Fruit fly (Drosophila melanogaster) whole organism, embryonic: ENCODE measurements around the gene Hasp.
A peak's percentile ranks its signal among the peaks of the same experiment; 100 is the strongest.

Experiments used
- Adf1 ChIP-seq: fragments of 200-800 bp; sonication (Bioruptor generic); IDR thresholded peaks from 2 replicates; pipeline ENCODE4 v1.3.6; 2022; ENCODE audit warnings: missing biosample characterization, missing genetic modification characterization
- CG10366 ChIP-seq: fragments of 200-800 bp; sonication (Bioruptor generic); IDR thresholded peaks from 2 replicates; pipeline ENCODE4 v1.3.6; 2022; ENCODE audit warnings: missing biosample characterization, missing genetic modification characterization
- CG10959 ChIP-seq: fragments of 200-800 bp; sonication (Bioruptor generic); IDR thresholded peaks from 2 replicates; pipeline ENCODE4 v1.3.6; 2022; ENCODE audit warnings: missing biosample characterization, missing genetic modification characterization
- CG11247 ChIP-seq: fragments of 200-800 bp; sonication (Bioruptor generic); IDR thresholded peaks from 2 replicates; pipeline ENCODE4 v1.3.6; 2022; ENCODE audit warnings: missing biosample characterization, missing genetic modification characterization
- CG12104 ChIP-seq: fragments of 200-800 bp; sonication (Bioruptor generic); optimal IDR thresholded peaks from 3 replicates; lab custom pipeline; 2016; ENCODE audit warnings: missing biosample characterization, missing genetic modification characterization
- CG30403 ChIP-seq: fragments of 200-800 bp; sonication (Bioruptor generic); optimal IDR thresholded peaks from 3 replicates; lab custom pipeline; 2016; ENCODE audit warnings: missing biosample characterization, missing genetic modification characterization
- CG31388 ChIP-seq: fragments of 200-800 bp; sonication (Bioruptor generic); optimal IDR thresholded peaks from 2 replicates; lab custom pipeline; 2016; ENCODE audit warnings: missing biosample characterization, missing genetic modification characterization
- CG31441 ChIP-seq: fragments of 200-800 bp; sonication (Bioruptor generic); IDR thresholded peaks from 2 replicates; pipeline ENCODE4 v1.3.6; 2022; ENCODE audit warnings: missing biosample characterization, missing genetic modification characterization
- CG34224 ChIP-seq: fragments of 200-800 bp; sonication (Bioruptor generic); IDR thresholded peaks from 3 replicates; pipeline ENCODE4 v1.3.6; 2022; ENCODE audit warnings: missing biosample characterization, missing genetic modification characterization; ENCODE audit not compliant: partially characterized antibody
- CG6765 ChIP-seq: fragments of 200-800 bp; sonication (Bioruptor generic); optimal IDR thresholded peaks from 3 replicates; lab custom pipeline; 2017; ENCODE audit warnings: missing biosample characterization, mild to moderate bottlenecking, missing genetic modification characterization
- CG7556 ChIP-seq: fragments of 200-800 bp; sonication (Bioruptor generic); optimal IDR thresholded peaks from 2 replicates; lab custom pipeline; 2017; ENCODE audit warnings: missing biosample characterization, mild to moderate bottlenecking, missing genetic modification characterization
- CG8089 ChIP-seq: fragments of 200-800 bp; sonication (Bioruptor generic); optimal IDR thresholded peaks from 3 replicates; lab custom pipeline; 2016; ENCODE audit warnings: missing biosample characterization, missing genetic modification characterization
- CG8281 ChIP-seq: fragments of 200-800 bp; sonication (Bioruptor generic); optimal IDR thresholded peaks from 2 replicates; lab custom pipeline; 2018; ENCODE audit warnings: missing biosample characterization, mild to moderate bottlenecking, missing genetic modification characterization, moderate library complexity
- CG8478 ChIP-seq: fragments of >200 bp; optimal IDR thresholded peaks from 2 replicates; lab custom pipeline; 2018
- CG9437 ChIP-seq: fragments of 200-800 bp; sonication (Bioruptor generic); optimal IDR thresholded peaks from 2 replicates; lab custom pipeline; 2018; ENCODE audit warnings: missing biosample characterization, mild to moderate bottlenecking, missing genetic modification characterization
- Fer2 ChIP-seq: fragments of 200-800 bp; sonication (Bioruptor generic); optimal IDR thresholded peaks from 2 replicates; lab custom pipeline; 2018; ENCODE audit warnings: missing biosample characterization, mild to moderate bottlenecking, missing genetic modification characterization, moderate library complexity
- Hr3 ChIP-seq: fragments of 200-800 bp; sonication (Bioruptor generic); optimal IDR thresholded peaks from 3 replicates; lab custom pipeline; 2016; ENCODE audit warnings: missing biosample characterization, missing genetic modification characterization
- Hr39 ChIP-seq: fragments of >200 bp; optimal IDR thresholded peaks from 2 replicates; lab custom pipeline; 2017
- NC2β ChIP-seq: fragments of 200-800 bp; sonication (Bioruptor generic); optimal IDR thresholded peaks from 2 replicates; lab custom pipeline; 2016; ENCODE audit warnings: missing biosample characterization, missing genetic modification characterization
- Nf-YB ChIP-seq: fragments of 200-800 bp; sonication (Bioruptor generic); optimal IDR thresholded peaks from 3 replicates; lab custom pipeline; 2019; ENCODE audit warnings: missing biosample characterization, mild to moderate bottlenecking, missing genetic modification characterization, moderate library complexity
- Oaz ChIP-seq: fragments of 200-800 bp; sonication (Bioruptor generic); IDR thresholded peaks from 2 replicates; pipeline ENCODE4 v1.3.6; 2022; ENCODE audit warnings: missing biosample characterization, missing genetic modification characterization
- Oli ChIP-seq: fragments of 200-800 bp; sonication (Bioruptor generic); optimal IDR thresholded peaks from 2 replicates; lab custom pipeline; 2018; ENCODE audit warnings: missing biosample characterization, mild to moderate bottlenecking, missing genetic modification characterization, moderate library complexity
- Optix ChIP-seq: fragments of 200-800 bp; sonication (Bioruptor generic); IDR thresholded peaks from 3 replicates; pipeline ENCODE4 v1.3.6; 2022; ENCODE audit warnings: missing biosample characterization, missing genetic modification characterization
- Ptx1 ChIP-seq: fragments of 200-800 bp; sonication (Bioruptor generic); IDR thresholded peaks from 2 replicates; pipeline ENCODE4 v1.3.6; 2022; ENCODE audit warnings: missing biosample characterization, missing genetic modification characterization
- Rfx ChIP-seq: fragments of 200-800 bp; sonication (Bioruptor generic); IDR thresholded peaks from 2 replicates; pipeline ENCODE4 v1.3.6; 2022; ENCODE audit warnings: missing biosample characterization, missing genetic modification characterization
- Scr ChIP-seq: fragments of 200-800 bp; sonication (Bioruptor generic); IDR thresholded peaks from 2 replicates; pipeline ENCODE4 v1.3.6; 2022; ENCODE audit warnings: missing biosample characterization, missing genetic modification characterization; ENCODE audit not compliant: partially characterized antibody
- Sox100B ChIP-seq: fragments of 200-800 bp; sonication (Bioruptor generic); optimal IDR thresholded peaks from 3 replicates; lab custom pipeline; 2018; ENCODE audit warnings: missing biosample characterization, mild to moderate bottlenecking, missing genetic modification characterization
- Tbp ChIP-seq: fragments of >200 bp; optimal IDR thresholded peaks from 2 replicates; lab custom pipeline; 2018; ENCODE audit warnings: missing biosample characterization, missing genetic modification characterization
- Trl ChIP-seq, 3 experiments: fragments of >200 bp in 2 of 3; fragments of 200-800 bp in 1 of 3; sonication (Bioruptor generic) in 1 of 3; optimal IDR thresholded peaks; 2 replicates in 1 of 3; 3 replicates in 2 of 3; lab custom pipeline; 2016 to 2017; ENCODE audit warnings: missing biosample characterization in 1 of 3, missing genetic modification characterization in 1 of 3
- abd-A ChIP-seq: fragments of 200-800 bp; sonication (Bioruptor generic); optimal IDR thresholded peaks from 3 replicates; lab custom pipeline; 2019; ENCODE audit warnings: missing biosample characterization, mild to moderate bottlenecking, missing genetic modification characterization, moderate library complexity
- amos ChIP-seq: fragments of 200-800 bp; sonication (Bioruptor generic); IDR thresholded peaks from 2 replicates; pipeline ENCODE4 v1.3.6; 2022; ENCODE audit warnings: missing biosample characterization, missing genetic modification characterization; ENCODE audit not compliant: partially characterized antibody
- az2 ChIP-seq: fragments of 200-800 bp; sonication (Bioruptor generic); optimal IDR thresholded peaks from 3 replicates; lab custom pipeline; 2016; ENCODE audit warnings: missing biosample characterization, missing genetic modification characterization
- cas ChIP-seq: fragments of 200-800 bp; sonication (Bioruptor generic); IDR thresholded peaks from 2 replicates; pipeline ENCODE4 v1.3.6; 2022; ENCODE audit warnings: missing biosample characterization, missing genetic modification characterization
- chif ChIP-seq, 2 experiments: fragments of 200-800 bp; sonication (Bioruptor generic); optimal IDR thresholded peaks; 3 replicates each; lab custom pipeline; 2016; ENCODE audit warnings: missing biosample characterization in 2 of 2, missing genetic modification characterization in 2 of 2
- chinmo ChIP-seq: fragments of 200-800 bp; sonication (Bioruptor generic); IDR thresholded peaks from 4 replicates; pipeline ENCODE4 v1.3.6; 2022; ENCODE audit warnings: missing biosample characterization, missing genetic modification characterization; ENCODE audit not compliant: partially characterized antibody
- dysf ChIP-seq: fragments of 200-800 bp; sonication (Bioruptor generic); IDR thresholded peaks from 3 replicates; pipeline ENCODE4 v1.3.6; 2022; ENCODE audit warnings: missing biosample characterization, missing genetic modification characterization
- esg ChIP-seq: fragments of 200-800 bp; sonication (Bioruptor generic); conservative IDR thresholded peaks from 2 replicates; pipeline ENCODE4 v1.3.6; 2022; ENCODE audit warnings: missing biosample characterization, missing genetic modification characterization
- grau ChIP-seq: fragments of 200-800 bp; optimal IDR thresholded peaks from 3 replicates; lab custom pipeline; 2019; ENCODE audit warnings: missing biosample characterization, mild to moderate bottlenecking, missing genetic modification characterization, moderate library complexity
- gt ChIP-seq: fragments of 200-800 bp; sonication (Bioruptor generic); IDR thresholded peaks from 2 replicates; pipeline ENCODE4 v1.3.6; 2022; ENCODE audit warnings: missing biosample characterization, missing genetic modification characterization
- h ChIP-seq: fragments of >200 bp; optimal IDR thresholded peaks from 2 replicates; lab custom pipeline; 2017
- ken ChIP-seq: fragments of 200-800 bp; sonication (Bioruptor generic); IDR thresholded peaks from 3 replicates; pipeline ENCODE4 v1.3.6; 2022; ENCODE audit warnings: missing biosample characterization, missing genetic modification characterization
- nmo ChIP-seq: fragments of 200-800 bp; sonication (Bioruptor generic); optimal IDR thresholded peaks from 2 replicates; lab custom pipeline; 2018; ENCODE audit warnings: missing biosample characterization, mild to moderate bottlenecking, missing genetic modification characterization, moderate library complexity
- row ChIP-seq: fragments of 200-800 bp; sonication (Bioruptor generic); IDR thresholded peaks from 3 replicates; pipeline ENCODE4 v1.3.6; 2022; ENCODE audit warnings: missing biosample characterization, missing genetic modification characterization
- salm ChIP-seq: fragments of 200-800 bp; sonication (Bioruptor generic); optimal IDR thresholded peaks from 2 replicates; lab custom pipeline; 2018; ENCODE audit warnings: missing biosample characterization, mild to moderate bottlenecking, missing genetic modification characterization
- sna ChIP-seq: fragments of 200-800 bp; sonication (Bioruptor generic); IDR thresholded peaks from 2 replicates; pipeline ENCODE4 v1.3.6; 2022; ENCODE audit warnings: missing biosample characterization, missing genetic modification characterization; ENCODE audit not compliant: partially characterized antibody
- ssp ChIP-seq: fragments of 200-800 bp; sonication (Bioruptor generic); IDR thresholded peaks from 2 replicates; pipeline ENCODE4 v1.3.6; 2022; ENCODE audit warnings: missing biosample characterization, missing genetic modification characterization
- tio ChIP-seq: fragments of 200-800 bp; sonication (Bioruptor generic); optimal IDR thresholded peaks from 2 replicates; lab custom pipeline; 2017; ENCODE audit warnings: missing biosample characterization, missing genetic modification characterization, inconsistent platforms
- usp ChIP-seq: fragments of >200 bp; optimal IDR thresholded peaks from 2 replicates; lab custom pipeline; 2017; ENCODE audit warnings: missing biosample characterization, missing genetic modification characterization
- vfl ChIP-seq: fragments of 200-800 bp; sonication (Bioruptor generic); optimal IDR thresholded peaks from 2 replicates; lab custom pipeline; 2016; ENCODE audit warnings: missing biosample characterization, missing genetic modification characterization
- vvl ChIP-seq: fragments of 200-800 bp; sonication (Bioruptor generic); IDR thresholded peaks from 2 replicates; pipeline ENCODE4 v1.3.6; 2022; ENCODE audit warnings: missing biosample characterization, missing genetic modification characterization
- wek ChIP-seq: fragments of 200-800 bp; sonication (Bioruptor generic); optimal IDR thresholded peaks from 3 replicates; lab custom pipeline; 2018; ENCODE audit warnings: missing biosample characterization, mild to moderate bottlenecking, missing genetic modification characterization, moderate library complexity
- zen ChIP-seq: fragments of 200-800 bp; sonication (Bioruptor generic); optimal IDR thresholded peaks from 3 replicates; lab custom pipeline; 2018; ENCODE audit warnings: missing biosample characterization, mild to moderate bottlenecking, missing genetic modification characterization, moderate library complexity

The Hasp gene

dm6 chr2L:19463824-19464317, 53.1 kb downstream of the Hasp start, which contains the start of gene tj (continued):
- TF ChIP-seq CG8089 (GFP tag; lab: Kevin White, UChicago) (no peak), Optix (no peak), Nf-YB (peak; percentile 92), sna (no peak), CG10959 (no peak), vfl (GFP tag; lab: Kevin White, UChicago) (no peak), CG31388 (GFP tag; lab: Kevin White, UChicago) (no peak), Trl (optimal IDR thresholded peaks at IDR 0.05; lab: Kevin White, UChicago) (peak; percentile 9 to 46), Trl (GFP tag; optimal IDR thresholded peaks at IDR 0.05; lab: Kevin White, UChicago) (no peak), salm (tag; lab: Kevin White, UChicago) (no peak), row (GFP tag; lab: Robert Waterston, UW) (peak; percentile 4; the same call in 1 of the 3 replicates), Rfx (GFP tag; lab: Robert Waterston, UW) (0 out of 2 replicates have a peak, but pooled peaks have one; percentile 11), chinmo (GFP tag; lab: Robert Waterston, UW) (0 out of 4 replicates have a peak, but pooled peaks have one; percentile 38), usp (GFP tag; lab: Kevin White, UChicago) (no peak), Adf1 (peak; percentile 29; the same call in 1 of the 2 replicates)

DNA sequence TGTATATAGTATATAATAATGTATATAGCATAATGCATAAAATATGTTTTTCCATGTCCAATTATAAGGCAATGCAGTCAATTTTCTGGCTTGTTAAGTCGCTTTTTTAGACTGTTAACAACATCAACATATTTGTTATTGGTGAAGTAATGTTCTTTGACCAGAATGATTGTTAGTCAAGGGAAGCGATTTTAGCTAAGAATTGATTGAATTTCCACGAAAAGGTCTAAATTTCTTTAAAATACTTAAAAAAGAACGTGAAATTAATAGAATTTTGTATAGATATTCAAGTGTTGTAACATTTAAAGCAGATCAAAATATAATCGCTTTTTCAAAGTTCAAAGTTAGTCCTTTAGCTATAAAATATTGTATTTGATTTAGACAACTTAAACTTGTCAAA, 53.6 kb downstream of the Hasp start:
- peak; percentile 63 for TF ChIP-seq CG9437
- TF ChIP-seq az2 (GFP tag; lab: Kevin White, UChicago): peak; percentile 0
- TF ChIP-seq CG10366: no peak
- TF ChIP-seq amos: no peak
- TF ChIP-seq zen (tag; lab: Kevin White, UChicago): no peak
- no peak for TF ChIP-seq abd-A (tag; lab: Kevin White, UChicago)
- no peak for TF ChIP-seq dysf (GFP tag; lab: Robert Waterston, UW)
- peak; percentile 34; the same call in 1 of the 2 replicates for TF ChIP-seq CG31441 (GFP tag; lab: Robert Waterston, UW)
- TF ChIP-seq nmo: peak; percentile 32
- no peak for TF ChIP-seq CG34224 (GFP tag; lab: Robert Waterston, UW)
- no peak for TF ChIP-seq esg (GFP tag; lab: Robert Waterston, UW)
- TF ChIP-seq ken (GFP tag; lab: Robert Waterston, UW): no peak
- TF ChIP-seq CG8281 (tag; lab: Kevin White, UChicago): no peak
- no peak for TF ChIP-seq cas (GFP tag; lab: Robert Waterston, UW)
- TF ChIP-seq Ptx1 (GFP tag; lab: Robert Waterston, UW): no peak
- TF ChIP-seq CG8478 (lab: Kevin White, UChicago): no peak
- no peak for TF ChIP-seq CG12104 (GFP tag; lab: Kevin White, UChicago)
- TF ChIP-seq ssp (GFP tag; lab: Robert Waterston, UW): no peak
- TF ChIP-seq h (lab: Kevin White, UChicago): no peak
- no peak for TF ChIP-seq NC2β (GFP tag; lab: Kevin White, UChicago)
- no peak for TF ChIP-seq CG11247
- no peak for TF ChIP-seq chinmo (GFP tag; lab: Robert Waterston, UW)
- TF ChIP-seq Hr39 (lab: Kevin White, UChicago): no peak
- peak; percentile 8 for TF ChIP-seq grau (tag; lab: Kevin White, UChicago)
- TF ChIP-seq Tbp (GFP tag; lab: Kevin White, UChicago): no peak
- no peak for TF ChIP-seq vvl
- peak; percentile 4 for TF ChIP-seq tio (GFP tag; lab: Kevin White, UChicago)
- TF ChIP-seq CG30403 (GFP tag; lab: Kevin White, UChicago): peak; percentile 12
- TF ChIP-seq gt (GFP tag; lab: Robert Waterston, UW): no peak
- no peak for TF ChIP-seq Oaz (GFP tag; lab: Robert Waterston, UW)
- TF ChIP-seq CG6765 (GFP tag; lab: Kevin White, UChicago): no peak
- no peak for TF ChIP-seq wek (GFP tag; lab: Kevin White, UChicago)
- peak; percentile 59 for TF ChIP-seq CG7556 (GFP tag; lab: Kevin White, UChicago)
- peak; percentile 6 for TF ChIP-seq Hr3 (GFP tag; lab: Kevin White, UChicago)
- peak; percentile 58 for TF ChIP-seq Sox100B
- no peak for TF ChIP-seq chif (GFP tag; optimal IDR thresholded peaks at IDR 0.05; lab: Kevin White, UChicago)
- no peak for TF ChIP-seq Fer2 (tag; lab: Kevin White, UChicago)
- no peak for TF ChIP-seq Scr (GFP tag; lab: Robert Waterston, UW)
- TF ChIP-seq Oli: peak; percentile 41
